Fruit fly (Drosophila melanogaster): ENCODE results near the gene CG9396.

The CG9396 gene

dm6 chr3R:9563240-9563992 lies 8.0 kb downstream of the CG9396 start, which contains the start of the genes CG9393 and Vps45 (continued):
- TF ChIP-seq Usf (GFP tag; optimal IDR thresholded peaks at IDR 0.05) (no peak), nom (GFP tag; optimal IDR thresholded peaks at IDR 0.05) (no peak), zf30C (GFP tag; optimal IDR thresholded peaks at IDR 0.05) (no peak), CG4707 (GFP tag; optimal IDR thresholded peaks at IDR 0.05) (no peak), Tbp (GFP tag; optimal IDR thresholded peaks at IDR 0.05) (peak; percentile 18), Sry-δ (GFP tag; optimal IDR thresholded peaks at IDR 0.05) (peak; percentile 90), CG12769 (tag; optimal IDR thresholded peaks at IDR 0.05) (no peak), gsb-n (tag; optimal IDR thresholded peaks at IDR 0.05) (no peak), Hr39 (optimal IDR thresholded peaks at IDR 0.05) (no peak), CG7271 (tag; optimal IDR thresholded peaks at IDR 0.05) (no peak), Hmr (GFP tag; optimal IDR thresholded peaks at IDR 0.05) (no peak), cwo (GFP tag; optimal IDR thresholded peaks at IDR 0.05) (peak; percentile 8), Spps (tag; optimal IDR thresholded peaks at IDR 0.05) (no peak), D19A (tag; optimal IDR thresholded peaks at IDR 0.05) (no peak), CG7987 (GFP tag; optimal IDR thresholded peaks at IDR 0.05) (no peak), CG6272 (GFP tag; IDR thresholded peaks at IDR 0.05) (peak; percentile 70; the same call in 1 of the 2 replicates), Gug (GFP tag; IDR thresholded peaks at IDR 0.05) (peak; percentile 65; the same call in 2 of the 4 replicates), tin (GFP tag; optimal IDR thresholded peaks at IDR 0.05) (peak; percentile 70), CG4360 (GFP tag; IDR thresholded peaks at IDR 0.05) (no peak), CG9437 (GFP tag; optimal IDR thresholded peaks at IDR 0.05) (peak; percentile 42), CG33557 (GFP tag; optimal IDR thresholded peaks at IDR 0.05) (peak; percentile 54), prd (optimal IDR thresholded peaks at IDR 0.05) (no peak), prd (GFP tag; IDR thresholded peaks at IDR 0.05) (peak; percentile 66), bowl (GFP tag; IDR thresholded peaks at IDR 0.05) (no peak), CG18764 (GFP tag; optimal IDR thresholded peaks at IDR 0.05) (peak; percentile 33), CG2129 (GFP tag; IDR thresholded peaks at IDR 0.05; ENCODE audit: partially characterized antibody) (peak; percentile 75), ken (GFP tag; IDR thresholded peaks at IDR 0.05) (no peak; the same call in 2 of the 3 replicates), zfh2 (GFP tag; optimal IDR thresholded peaks at IDR 0.05) (peak; percentile 79), lola (GFP tag; optimal IDR thresholded peaks at IDR 0.05) (peak in 1 of 3 experiments; percentile 56), Hr51 (GFP tag; optimal IDR thresholded peaks at IDR 0.05) (peak in 1 of 2 experiments; percentile 78), slp2 (GFP tag; optimal IDR thresholded peaks at IDR 0.05) (no peak), Eip74EF (GFP tag; optimal IDR thresholded peaks at IDR 0.05) (no peak), CG10979 (tag; optimal IDR thresholded peaks at IDR 0.05) (peak; percentile 45), en (GFP tag; optimal IDR thresholded peaks at IDR 0.05) (no peak), CG4854 (GFP tag; optimal IDR thresholded peaks at IDR 0.05) (peak; percentile 43), CG4617 (GFP tag; optimal IDR thresholded peaks at IDR 0.05; ENCODE audit: borderline replicate concordance) (peak; percentile 75), CG12942 (GFP tag; optimal IDR thresholded peaks at IDR 0.05) (peak; percentile 61), nmo (GFP tag; optimal IDR thresholded peaks at IDR 0.05) (peak; percentile 86), Atf6 (GFP tag; IDR thresholded peaks at IDR 0.05) (no peak; the same call in 1 of the 2 replicates), Lpt (GFP tag; optimal IDR thresholded peaks at IDR 0.05) (no peak), Awh (GFP tag; IDR thresholded peaks at IDR 0.05) (peak; percentile 6; the same call in 1 of the 2 replicates), nau (GFP tag; optimal IDR thresholded peaks at IDR 0.05) (no peak), CG5245 (GFP tag; optimal IDR thresholded peaks at IDR 0.05) (peak; percentile 10), slbo (GFP tag; IDR thresholded peaks at IDR 0.05) (peak; percentile 76), CG8388 (GFP tag; optimal IDR thresholded peaks at IDR 0.05) (no peak), Dll (GFP tag; IDR thresholded peaks at IDR 0.05; ENCODE audit: partially characterized antibody) (peak; percentile 95), CG2199 (GFP tag; IDR thresholded peaks at IDR 0.05) (no peak), Oaz (GFP tag; IDR thresholded peaks at IDR 0.05) (no peak), CG6175 (GFP tag; IDR thresholded peaks at IDR 0.05) (no peak)

All from whole organism, embryonic.